Worm (Caenorhabditis elegans) whole organism, late embryonic: Measurements from ENCODE around the gene dat-1.

ENCODE experiments used
- C08G9.2 ChIP-seq: sonication (generic microtip); optimal IDR thresholded peaks from 2 replicates; lab custom pipeline; 2016; ENCODE audit warnings: mild to moderate bottlenecking, missing genetic modification characterization, moderate library complexity, missing compliant biosample characterization
- K09A11.1 ChIP-seq: sonication (generic microtip); optimal IDR thresholded peaks from 2 replicates; lab custom pipeline; 2017; ENCODE audit warnings: antibody characterized with exemption, mild to moderate bottlenecking, missing genetic modification characterization, missing compliant biosample characterization; ENCODE audit not compliant: insufficient read depth
- ama-1 ChIP-seq: fragments of 150-350 bp; optimal IDR thresholded peaks from 2 replicates; lab custom pipeline; 2014
- ceh-2 ChIP-seq: sonication (generic microtip); optimal IDR thresholded peaks from 2 replicates; lab custom pipeline; 2016; ENCODE audit warnings: missing genotype, missing genetic modification characterization, missing compliant biosample characterization
- ceh-24 ChIP-seq: sonication (generic microtip); optimal IDR thresholded peaks from 2 replicates; lab custom pipeline; 2016; ENCODE audit warnings: mild to moderate bottlenecking, missing genetic modification characterization, missing compliant biosample characterization
- ceh-31 ChIP-seq: sonication (generic microtip); optimal IDR thresholded peaks from 2 replicates; lab custom pipeline; 2016; ENCODE audit warnings: missing genetic modification characterization, missing compliant biosample characterization
- ceh-45 ChIP-seq: fragments of 200-800 bp; sonication (Bioruptor generic); IDR thresholded peaks from 2 replicates; pipeline ENCODE4 v1.3.6; 2022; ENCODE audit warnings: missing genetic modification reagents, missing genetic modification characterization, missing compliant biosample characterization
- ceh-48 ChIP-seq: sonication (generic microtip); optimal IDR thresholded peaks from 2 replicates; lab custom pipeline; 2016; ENCODE audit warnings: missing genetic modification characterization, inconsistent platforms, missing compliant biosample characterization
- ceh-9 ChIP-seq: sonication (generic microtip); optimal IDR thresholded peaks from 2 replicates; lab custom pipeline; 2016; ENCODE audit warnings: mild to moderate bottlenecking, missing genetic modification characterization, inconsistent platforms, missing compliant biosample characterization
- che-1 ChIP-seq: sonication (generic microtip); optimal IDR thresholded peaks from 2 replicates; lab custom pipeline; 2016; ENCODE audit warnings: mild to moderate bottlenecking, missing genetic modification characterization, missing compliant biosample characterization
- dmd-4 ChIP-seq: sonication (generic microtip); optimal IDR thresholded peaks from 2 replicates; lab custom pipeline; 2016; ENCODE audit warnings: borderline replicate concordance, missing genetic modification characterization, missing compliant biosample characterization
- elt-2 ChIP-seq: sonication (generic microtip); optimal IDR thresholded peaks from 2 replicates; lab custom pipeline; 2016; ENCODE audit warnings: missing genetic modification reagents, missing genetic modification characterization, missing compliant biosample characterization
- ets-4 ChIP-seq: sonication (generic microtip); optimal IDR thresholded peaks from 2 replicates; lab custom pipeline; 2016; ENCODE audit warnings: missing genetic modification characterization, missing compliant biosample characterization
- fax-1 ChIP-seq: sonication (generic microtip); optimal IDR thresholded peaks from 2 replicates; lab custom pipeline; 2016; ENCODE audit warnings: missing genotype, missing genetic modification characterization, missing compliant biosample characterization
- fkh-10 ChIP-seq: fragments of 150-350 bp; optimal IDR thresholded peaks from 2 replicates; lab custom pipeline; 2014; ENCODE audit warnings: missing biosample characterization, missing genetic modification reagents, missing genetic modification characterization
- gmeb-2 ChIP-seq: sonication (generic microtip); optimal IDR thresholded peaks from 2 replicates; lab custom pipeline; 2016; ENCODE audit warnings: missing genetic modification characterization, inconsistent platforms, missing compliant biosample characterization
- hlh-13 ChIP-seq: fragments of 200-800 bp; sonication (Bioruptor generic); optimal IDR thresholded peaks from 2 replicates; lab custom pipeline; 2018; ENCODE audit warnings: mild to moderate bottlenecking, missing genetic modification characterization, missing compliant biosample characterization
- hlh-6 ChIP-seq: sonication (generic microtip); optimal IDR thresholded peaks from 2 replicates; lab custom pipeline; 2016; ENCODE audit warnings: missing genotype, missing genetic modification characterization, missing compliant biosample characterization
- lin-11 ChIP-seq: fragments of 200-800 bp; sonication (Bioruptor generic); optimal IDR thresholded peaks from 2 replicates; lab custom pipeline; 2018; ENCODE audit warnings: mild to moderate bottlenecking, missing genetic modification characterization, missing compliant biosample characterization
- nfya-1 ChIP-seq: sonication (generic microtip); optimal IDR thresholded peaks from 2 replicates; lab custom pipeline; 2017; ENCODE audit warnings: missing genetic modification characterization, mild to moderate bottlenecking, missing compliant biosample characterization, antibody characterized with exemption, moderate library complexity
- nhr-11 ChIP-seq: fragments of 150-350 bp; optimal IDR thresholded peaks from 2 replicates; lab custom pipeline; 2014; ENCODE audit warnings: missing biosample characterization, missing genetic modification characterization
- nhr-232 ChIP-seq: sonication (generic microtip); optimal IDR thresholded peaks from 2 replicates; lab custom pipeline; 2016; ENCODE audit warnings: missing genetic modification characterization, missing compliant biosample characterization
- npax-4 ChIP-seq: sonication (generic microtip); optimal IDR thresholded peaks from 2 replicates; lab custom pipeline; 2016; ENCODE audit warnings: missing genetic modification characterization, missing compliant biosample characterization
- odd-2 ChIP-seq: sonication (generic microtip); optimal IDR thresholded peaks from 2 replicates; lab custom pipeline; 2017; ENCODE audit warnings: antibody characterized with exemption, mild to moderate bottlenecking, missing genetic modification characterization, missing compliant biosample characterization
- pat-9 ChIP-seq: fragments of 200-800 bp; sonication (Bioruptor generic); optimal IDR thresholded peaks from 2 replicates; lab custom pipeline; 2018; ENCODE audit warnings: mild to moderate bottlenecking, missing genetic modification characterization, moderate library complexity, missing compliant biosample characterization
- pax-1 ChIP-seq: fragments of 150-350 bp; optimal IDR thresholded peaks from 2 replicates; lab custom pipeline; 2014; ENCODE audit warnings: missing biosample characterization, missing genetic modification characterization
- pha-2 ChIP-seq: sonication (generic microtip); optimal IDR thresholded peaks from 2 replicates; lab custom pipeline; 2017; ENCODE audit warnings: mild to moderate bottlenecking, missing genetic modification characterization, missing compliant biosample characterization
- pha-4 ChIP-seq: fragments of 150-350 bp; optimal IDR thresholded peaks from 2 replicates; lab custom pipeline; 2018; ENCODE audit warnings: missing biosample characterization, missing genetic modification reagents, missing genetic modification characterization
- pros-1 ChIP-seq: fragments of 150-350 bp; optimal IDR thresholded peaks from 2 replicates; lab custom pipeline; 2014; ENCODE audit warnings: missing biosample characterization, missing genetic modification reagents, missing genetic modification characterization
- ref-2 ChIP-seq: sonication (generic microtip); optimal IDR thresholded peaks from 2 replicates; lab custom pipeline; 2016; ENCODE audit warnings: missing genetic modification characterization, missing compliant biosample characterization
- rnt-1 ChIP-seq: sonication (generic microtip); optimal IDR thresholded peaks from 2 replicates; lab custom pipeline; 2016; ENCODE audit warnings: missing genetic modification characterization, missing compliant biosample characterization
- sox-2 ChIP-seq: fragments of 200-800 bp; sonication (Bioruptor generic); IDR thresholded peaks from 2 replicates; pipeline ENCODE4 v1.3.6; 2022; ENCODE audit warnings: missing genetic modification reagents, missing genetic modification characterization, missing compliant biosample characterization
- tbx-2 ChIP-seq: sonication (generic microtip); optimal IDR thresholded peaks from 2 replicates; lab custom pipeline; 2016; ENCODE audit warnings: missing genetic modification characterization, missing compliant biosample characterization
- ttx-3 ChIP-seq: sonication (generic microtip); optimal IDR thresholded peaks from 2 replicates; lab custom pipeline; 2016; ENCODE audit warnings: missing genetic modification reagents, missing genetic modification characterization, missing compliant biosample characterization
- unc-3 ChIP-seq, 2 experiments: fragments of 200-800 bp in 1 of 2; sonication (Bioruptor generic) in 1 of 2; sonication (generic microtip) in 1 of 2; conservative IDR thresholded peaks in 1 of 2; optimal IDR thresholded peaks in 1 of 2; 2 replicates each; pipeline versions ENCODE4 v1.3.6 to Lab custom; 2016 to 2022; ENCODE audit warnings: missing compliant biosample characterization in 2 of 2, missing genetic modification characterization in 2 of 2, missing genetic modification reagents in 1 of 2
- unc-42 ChIP-seq: sonication (generic microtip); optimal IDR thresholded peaks from 2 replicates; lab custom pipeline; 2016; ENCODE audit warnings: missing genotype, missing genetic modification characterization, missing compliant biosample characterization
- unc-55 ChIP-seq: sonication (generic microtip); optimal IDR thresholded peaks from 2 replicates; lab custom pipeline; 2017; ENCODE audit warnings: missing biosample characterization, missing genetic modification reagents, missing genetic modification characterization
- zip-5 ChIP-seq: sonication (generic microtip); optimal IDR thresholded peaks from 2 replicates; lab custom pipeline; 2016; ENCODE audit warnings: missing genetic modification characterization, missing compliant biosample characterization

Gene dat-1

ce11 chrIII:9215367-9215766 is 27.4 kb upstream of the dat-1 start, which contains the start of gene npr-29:
TSS of gene npr-29 (minus strand) at chrIII:9215467.
- no peak for TF ChIP-seq hlh-6 (tag; lab: Kevin White, UChicago)
- TF ChIP-seq pax-1 (tag; lab: Kevin White, UChicago), result no peak
- no peak for TF ChIP-seq nhr-232 (tag; lab: Kevin White, UChicago)
- TF ChIP-seq odd-2 (tag; lab: Kevin White, UChicago), result no peak
- no peak for TF ChIP-seq pha-2
- no peak for TF ChIP-seq unc-42
- no peak for TF ChIP-seq ceh-2

- TF ChIP-seq pros-1 (no peak), unc-3 (GFP tag; conservative IDR thresholded peaks at IDR 0.05; lab: Robert Waterston, UW) (no peak), unc-3 (tag; optimal IDR thresholded peaks at IDR 0.05; lab: Kevin White, UChicago) (no peak), hlh-13 (GFP tag; lab: Kevin White, UChicago) (no peak), pha-2 (no peak), unc-55 (GFP tag; lab: Kevin White, UChicago) (no peak), ref-2 (tag; lab: Kevin White, UChicago) (no peak), sox-2 (GFP tag; lab: Robert Waterston, UW) (no peak), fax-1 (no peak), ceh-24 (no peak)
These were observed 17.8 kb upstream of the dat-1 start for ce11 chrIII:9224986-9225385.

- TF ChIP-seq nfya-1 (tag; lab: Kevin White, UChicago), result peak; percentile 13
- TF ChIP-seq zip-5 (tag; lab: Kevin White, UChicago), result no peak
These were observed 14.6 kb upstream of the dat-1 start for ce11 chrIII:9228190-9228589.

ce11 chrIII:9228722-9229121 is 14.1 kb upstream of the dat-1 start, which contains the start of gene rnr-1:
TSS of gene rnr-1 (minus strand) at chrIII:9228798.
- TF ChIP-seq elt-2 (no peak), ceh-9 (tag; lab: Kevin White, UChicago) (no peak), C08G9.2 (no peak), lin-11 (tag; lab: Kevin White, UChicago) (no peak), pat-9 (no peak), nfya-1 (tag; lab: Kevin White, UChicago) (no peak), tbx-2 (tag; lab: Kevin White, UChicago) (no peak), che-1 (tag; lab: Kevin White, UChicago) (no peak), npax-4 (tag; lab: Kevin White, UChicago) (no peak), zip-5 (tag; lab: Kevin White, UChicago) (no peak), ama-1 (lab: Kevin White, UChicago) (no peak), nhr-11 (tag; lab: Kevin White, UChicago) (no peak), gmeb-2 (tag; lab: Kevin White, UChicago) (no peak)

- no peak for TF ChIP-seq fkh-10
- TF ChIP-seq ceh-48 (tag; lab: Kevin White, UChicago), result no peak
- TF ChIP-seq nhr-232 (tag; lab: Kevin White, UChicago), result no peak
- TF ChIP-seq pha-4, result no peak
- no peak for TF ChIP-seq K09A11.1
- no peak for TF ChIP-seq dmd-4 (tag; lab: Kevin White, UChicago)
- no peak for TF ChIP-seq fax-1
- no peak for TF ChIP-seq rnt-1
- TF ChIP-seq ceh-31, result no peak
- no peak for TF ChIP-seq ceh-45
- TF ChIP-seq ttx-3 (tag; lab: Kevin White, UChicago), result no peak
- no peak for TF ChIP-seq unc-55 (GFP tag; lab: Kevin White, UChicago)
- no peak for TF ChIP-seq odd-2 (tag; lab: Kevin White, UChicago)
- TF ChIP-seq ets-4 (tag; lab: Kevin White, UChicago), result no peak
- no peak for TF ChIP-seq ceh-9 (tag; lab: Kevin White, UChicago)
- TF ChIP-seq, all 69 proteins: peak for 0
These were observed 11.6 kb upstream of the dat-1 start, which contains the start of gene T23G5.3 for ce11 chrIII:9231173-9231572. TSS of gene T23G5.3 (minus strand) at chrIII:9231273.
